Fruit fly (Drosophila melanogaster) whole organism, embryonic: Measurements from ENCODE around the gene CG11263.

Source experiments
- Bdp1 ChIP-seq: fragments of 200-800 bp; sonication (Bioruptor generic); optimal IDR thresholded peaks from 3 replicates; lab custom pipeline; 2016; ENCODE audit warnings: missing biosample characterization, missing genetic modification characterization
- CG10462 ChIP-seq: fragments of 200-800 bp; sonication (Bioruptor generic); optimal IDR thresholded peaks from 2 replicates; lab custom pipeline; 2016; ENCODE audit warnings: missing biosample characterization, missing genetic modification characterization
- CG10543 ChIP-seq: fragments of 200-800 bp; sonication (Bioruptor generic); optimal IDR thresholded peaks from 3 replicates; lab custom pipeline; 2017; ENCODE audit warnings: missing biosample characterization, mild to moderate bottlenecking, missing genetic modification characterization, moderate library complexity
- CG11504 ChIP-seq: fragments of 200-800 bp; sonication (Bioruptor generic); optimal IDR thresholded peaks from 3 replicates; lab custom pipeline; 2019; ENCODE audit warnings: missing biosample characterization, mild to moderate bottlenecking, missing genetic modification characterization, moderate library complexity
- CG11560 ChIP-seq: fragments of 200-800 bp; sonication (Bioruptor generic); IDR thresholded peaks from 3 replicates; pipeline ENCODE4 v1.3.6; 2022; ENCODE audit warnings: missing biosample characterization, missing genetic modification characterization
- CG16863 ChIP-seq: fragments of 200-800 bp; sonication (Bioruptor generic); optimal IDR thresholded peaks from 3 replicates; lab custom pipeline; 2016; ENCODE audit warnings: missing biosample characterization, missing genetic modification characterization
- CG2712 ChIP-seq: fragments of 200-800 bp; optimal IDR thresholded peaks from 3 replicates; lab custom pipeline; 2019; ENCODE audit warnings: missing biosample characterization, mild to moderate bottlenecking, missing genetic modification characterization, moderate library complexity
- CG30403 ChIP-seq: fragments of 200-800 bp; sonication (Bioruptor generic); optimal IDR thresholded peaks from 3 replicates; lab custom pipeline; 2016; ENCODE audit warnings: missing biosample characterization, missing genetic modification characterization
- CG31365 ChIP-seq: fragments of 200-800 bp; sonication (Bioruptor generic); optimal IDR thresholded peaks from 2 replicates; lab custom pipeline; 2018; ENCODE audit warnings: missing biosample characterization, mild to moderate bottlenecking, missing genetic modification characterization
- CG31388 ChIP-seq: fragments of 200-800 bp; sonication (Bioruptor generic); optimal IDR thresholded peaks from 2 replicates; lab custom pipeline; 2016; ENCODE audit warnings: missing biosample characterization, missing genetic modification characterization
- CG32772 ChIP-seq: fragments of 200-800 bp; sonication (Bioruptor generic); IDR thresholded peaks from 2 replicates; pipeline ENCODE4 v1.3.6; 2022; ENCODE audit warnings: missing biosample characterization, missing genetic modification characterization
- CG3995 ChIP-seq: fragments of 200-800 bp; sonication (Bioruptor generic); optimal IDR thresholded peaks from 3 replicates; lab custom pipeline; 2016; ENCODE audit warnings: missing biosample characterization, missing genetic modification characterization
- CG5245 ChIP-seq: fragments of 200-800 bp; sonication (Bioruptor generic); optimal IDR thresholded peaks from 3 replicates; lab custom pipeline; 2016; ENCODE audit warnings: missing biosample characterization, missing genetic modification characterization
- CG5953 ChIP-seq: fragments of 200-800 bp; sonication (Bioruptor generic); IDR thresholded peaks from 2 replicates; pipeline ENCODE4 v1.3.6; 2022; ENCODE audit warnings: missing biosample characterization, missing genetic modification characterization
- CG6254 ChIP-seq: fragments of 200-800 bp; sonication (Bioruptor generic); optimal IDR thresholded peaks from 3 replicates; lab custom pipeline; 2017; ENCODE audit warnings: mild to moderate bottlenecking, missing biosample characterization, missing genetic modification reagents, missing genetic modification characterization
- CG8359 ChIP-seq: fragments of 200-800 bp; sonication (Bioruptor generic); optimal IDR thresholded peaks from 2 replicates; lab custom pipeline; 2017; ENCODE audit warnings: missing biosample characterization, mild to moderate bottlenecking, missing genetic modification characterization, borderline replicate concordance
- CG9609 ChIP-seq: fragments of 200-800 bp; sonication (Bioruptor generic); optimal IDR thresholded peaks from 3 replicates; lab custom pipeline; 2016; ENCODE audit warnings: missing biosample characterization, missing genetic modification characterization
- Dbx ChIP-seq: fragments of 200-800 bp; sonication (Bioruptor generic); IDR thresholded peaks from 3 replicates; pipeline ENCODE4 v1.3.6; 2022; ENCODE audit warnings: missing biosample characterization, missing genetic modification characterization
- Deaf1 ChIP-seq: fragments of 200-800 bp; optimal IDR thresholded peaks from 3 replicates; lab custom pipeline; 2019; ENCODE audit warnings: missing biosample characterization, mild to moderate bottlenecking, missing genetic modification characterization, moderate library complexity
- Dref ChIP-seq: fragments of 200-800 bp; sonication (Bioruptor generic); IDR thresholded peaks from 2 replicates; pipeline ENCODE4 v1.3.6; 2022; ENCODE audit warnings: missing biosample characterization, missing genetic modification characterization
- HmgD ChIP-seq: fragments of 200-800 bp; sonication (Bioruptor generic); optimal IDR thresholded peaks from 3 replicates; lab custom pipeline; 2016; ENCODE audit warnings: missing biosample characterization, missing genetic modification characterization
- HmgZ ChIP-seq: fragments of 200-800 bp; sonication (Bioruptor generic); optimal IDR thresholded peaks from 2 replicates; lab custom pipeline; 2018; ENCODE audit warnings: missing biosample characterization, mild to moderate bottlenecking, missing genetic modification characterization
- Hr51 ChIP-seq, 2 experiments: fragments of 200-800 bp; sonication (Bioruptor generic); optimal IDR thresholded peaks; 2 replicates in 1 of 2; 3 replicates in 1 of 2; lab custom pipeline; 2016 to 2018; ENCODE audit warnings: missing biosample characterization in 2 of 2, missing genetic modification characterization in 2 of 2, mild to moderate bottlenecking in 1 of 2, moderate library complexity in 1 of 2
- MBD-R2 ChIP-seq: fragments of 200-800 bp; sonication (Bioruptor generic); IDR thresholded peaks from 2 replicates; pipeline ENCODE4 v1.3.6; 2022; ENCODE audit warnings: missing biosample characterization, missing genetic modification characterization
- Med ChIP-seq: fragments of 200-800 bp; sonication (Bioruptor generic); peaks from one replicate; lab custom pipeline; 2016; ENCODE audit warnings: missing biosample characterization, missing genetic modification characterization, mild to moderate bottlenecking, inconsistent platforms, moderate library complexity
- Stat92E ChIP-seq, 3 experiments: fragments of >200 bp in 2 of 3; fragments of 200-800 bp in 1 of 3; sonication (Bioruptor generic) in 1 of 3; optimal IDR thresholded peaks; 2 replicates each; lab custom pipeline; 2017 to 2019; ENCODE audit warnings: missing biosample characterization in 3 of 3, missing genetic modification characterization in 3 of 3, mild to moderate bottlenecking in 1 of 3, moderate library complexity in 1 of 3
- Usf ChIP-seq: fragments of 200-800 bp; sonication (Bioruptor generic); optimal IDR thresholded peaks from 2 replicates; lab custom pipeline; 2017; ENCODE audit warnings: missing genotype, missing biosample characterization, missing genetic modification characterization
- amos ChIP-seq: fragments of 200-800 bp; sonication (Bioruptor generic); IDR thresholded peaks from 2 replicates; pipeline ENCODE4 v1.3.6; 2022; ENCODE audit warnings: missing biosample characterization, missing genetic modification characterization; ENCODE audit not compliant: partially characterized antibody
- ato ChIP-seq: fragments of 200-800 bp; sonication (Bioruptor generic); IDR thresholded peaks from 2 replicates; pipeline ENCODE4 v1.3.6; 2022; ENCODE audit warnings: missing biosample characterization, missing genetic modification characterization; ENCODE audit not compliant: partially characterized antibody
- cg ChIP-seq: fragments of 200-800 bp; sonication (Bioruptor generic); optimal IDR thresholded peaks from 3 replicates; lab custom pipeline; 2019; ENCODE audit warnings: missing biosample characterization, mild to moderate bottlenecking, missing genetic modification characterization, moderate library complexity
- crp ChIP-seq, 2 experiments: fragments of 200-800 bp; sonication (Bioruptor generic); optimal IDR thresholded peaks; 2 replicates in 1 of 2; 3 replicates in 1 of 2; lab custom pipeline; 2017; ENCODE audit warnings: missing biosample characterization in 2 of 2, missing genetic modification characterization in 2 of 2, mild to moderate bottlenecking in 1 of 2, moderate library complexity in 1 of 2
- da ChIP-seq: fragments of 200-800 bp; sonication (Bioruptor generic); optimal IDR thresholded peaks from 2 replicates; lab custom pipeline; 2016; ENCODE audit warnings: missing biosample characterization, missing genetic modification characterization
- dan ChIP-seq: fragments of 200-800 bp; sonication (Bioruptor generic); IDR thresholded peaks from 2 replicates; pipeline ENCODE4 v1.3.6; 2022; ENCODE audit warnings: missing biosample characterization, missing genetic modification characterization
- dmrt11E ChIP-seq: fragments of 200-800 bp; sonication (Bioruptor generic); optimal IDR thresholded peaks from 3 replicates; lab custom pipeline; 2018; ENCODE audit warnings: missing biosample characterization, mild to moderate bottlenecking, missing genetic modification characterization, moderate library complexity
- ems ChIP-seq: fragments of 200-800 bp; sonication (Bioruptor generic); optimal IDR thresholded peaks from 3 replicates; lab custom pipeline; 2016; ENCODE audit warnings: missing biosample characterization, missing genetic modification characterization
- gt ChIP-seq: fragments of 200-800 bp; sonication (Bioruptor generic); IDR thresholded peaks from 2 replicates; pipeline ENCODE4 v1.3.6; 2022; ENCODE audit warnings: missing biosample characterization, missing genetic modification characterization
- knrl ChIP-seq: fragments of 200-800 bp; sonication (Bioruptor generic); IDR thresholded peaks from 3 replicates; pipeline ENCODE4 v1.3.6; 2022; ENCODE audit warnings: missing biosample characterization, missing genetic modification characterization; ENCODE audit not compliant: partially characterized antibody
- nmo ChIP-seq: fragments of 200-800 bp; sonication (Bioruptor generic); optimal IDR thresholded peaks from 2 replicates; lab custom pipeline; 2018; ENCODE audit warnings: missing biosample characterization, mild to moderate bottlenecking, missing genetic modification characterization, moderate library complexity
- oc ChIP-seq: fragments of 200-800 bp; sonication (Bioruptor generic); optimal IDR thresholded peaks from 2 replicates; lab custom pipeline; 2018; ENCODE audit warnings: missing biosample characterization, mild to moderate bottlenecking, missing genetic modification characterization, moderate library complexity
- onecut ChIP-seq: fragments of 200-800 bp; sonication (Bioruptor generic); IDR thresholded peaks from 2 replicates; pipeline ENCODE4 v1.3.6; 2022; ENCODE audit warnings: missing biosample characterization, missing genetic modification characterization
- prd ChIP-seq, 3 experiments: fragments of >200 bp in 2 of 3; fragments of 200-800 bp in 1 of 3; sonication (Bioruptor generic) in 1 of 3; optimal IDR thresholded peaks in 2 of 3; IDR thresholded peaks in 1 of 3; 2 replicates in 2 of 3; 3 replicates in 1 of 3; pipeline versions ENCODE4 v1.3.6 to Lab custom; 2017 to 2022; ENCODE audit warnings: missing biosample characterization in 1 of 3, missing genetic modification characterization in 1 of 3
- repo ChIP-seq: fragments of 200-800 bp; sonication (Bioruptor generic); optimal IDR thresholded peaks from 2 replicates; lab custom pipeline; 2016; ENCODE audit warnings: missing biosample characterization, missing genetic modification characterization
- row ChIP-seq: fragments of 200-800 bp; sonication (Bioruptor generic); IDR thresholded peaks from 3 replicates; pipeline ENCODE4 v1.3.6; 2022; ENCODE audit warnings: missing biosample characterization, missing genetic modification characterization
- tx ChIP-seq: fragments of 200-800 bp; sonication (Bioruptor generic); optimal IDR thresholded peaks from 2 replicates; lab custom pipeline; 2016; ENCODE audit warnings: missing biosample characterization, missing genetic modification characterization
- vfl ChIP-seq: fragments of 200-800 bp; sonication (Bioruptor generic); optimal IDR thresholded peaks from 2 replicates; lab custom pipeline; 2016; ENCODE audit warnings: missing biosample characterization, missing genetic modification characterization
- wek ChIP-seq: fragments of 200-800 bp; sonication (Bioruptor generic); optimal IDR thresholded peaks from 3 replicates; lab custom pipeline; 2018; ENCODE audit warnings: missing biosample characterization, mild to moderate bottlenecking, missing genetic modification characterization, moderate library complexity
- zen2 ChIP-seq: fragments of 200-800 bp; sonication (Bioruptor generic); IDR thresholded peaks from 3 replicates; pipeline ENCODE4 v1.3.6; 2022; ENCODE audit warnings: missing biosample characterization, missing genetic modification characterization; ENCODE audit not compliant: partially characterized antibody

CG11263 gene

DNA sequence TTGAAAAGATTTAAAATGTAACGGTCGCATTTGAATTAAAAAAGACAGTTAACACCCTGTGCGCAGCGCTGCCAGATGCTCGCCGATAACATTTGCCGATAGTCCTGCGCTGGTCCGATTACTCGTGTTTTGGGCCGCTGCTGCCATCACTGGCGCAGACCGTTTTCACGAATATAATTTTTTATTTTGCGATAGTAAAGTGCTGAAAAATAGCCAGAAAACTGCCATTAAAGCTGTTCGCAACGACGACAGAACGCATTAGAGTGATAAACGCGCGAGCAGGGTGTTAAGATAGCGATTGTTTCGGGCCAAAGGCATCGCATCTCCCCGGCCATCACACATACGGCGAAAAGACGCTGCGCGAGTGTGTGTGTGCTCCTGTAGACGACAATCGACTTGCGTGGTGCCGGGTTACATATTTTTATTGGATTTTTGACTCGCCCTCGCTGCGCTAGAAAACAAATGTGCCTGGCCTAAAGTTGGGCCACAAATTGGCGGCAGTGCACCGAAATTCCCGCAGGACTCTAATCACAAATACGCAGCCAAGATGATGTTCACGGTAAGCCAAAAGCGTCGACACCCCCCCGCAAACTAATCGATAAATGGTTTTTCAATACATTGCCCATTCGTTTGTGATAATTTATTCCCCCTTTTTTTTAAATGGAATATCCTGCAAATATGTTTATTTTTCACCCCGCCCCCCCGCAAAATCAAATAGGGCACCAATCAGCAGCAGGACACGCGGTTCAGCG, 30.3 kb downstream of the CG11263 start, which contains the start of gene Srrm1 (continued):
- no peak for TF ChIP-seq da (GFP tag; lab: Kevin White, UChicago)
- TF ChIP-seq dan (GFP tag; lab: Robert Waterston, UW), result no peak
- TF ChIP-seq row (GFP tag; lab: Robert Waterston, UW), result peak; percentile 61
- TF ChIP-seq CG10543 (GFP tag; lab: Kevin White, UChicago), result peak; percentile 31
- peak; percentile 39 for TF ChIP-seq Bdp1 (GFP tag; lab: Kevin White, UChicago)
- peak in 1 of 2 experiments; percentile 48 for TF ChIP-seq Hr51 (GFP tag; optimal IDR thresholded peaks at IDR 0.05; lab: Kevin White, UChicago)
- no peak for TF ChIP-seq gt (GFP tag; lab: Robert Waterston, UW)
- peak; percentile 61; the same call in 2 of the 3 replicates for TF ChIP-seq zen2 (GFP tag; lab: Robert Waterston, UW)
- TF ChIP-seq repo (GFP tag; lab: Kevin White, UChicago), result peak; percentile 30
- peak; percentile 51; the same call in 2 of the 3 replicates for TF ChIP-seq CG11560 (tag; lab: Robert Waterston, UW)
- TF ChIP-seq CG5245, result peak; percentile 4
- TF ChIP-seq Med (GFP tag; lab: Kevin White, UChicago), result peak; percentile 94
- TF ChIP-seq ato (GFP tag; lab: Robert Waterston, UW), result peak; percentile 82
- no peak for TF ChIP-seq CG31388 (GFP tag; lab: Kevin White, UChicago)
- TF ChIP-seq onecut (GFP tag; lab: Robert Waterston, UW), result peak; percentile 94
- peak; percentile 30 for TF ChIP-seq HmgD (GFP tag; lab: Kevin White, UChicago)
- TF ChIP-seq HmgZ (tag; lab: Kevin White, UChicago), result peak; percentile 63
- TF ChIP-seq nmo (GFP tag; lab: Kevin White, UChicago), result peak; percentile 55
- peak; percentile 97 for TF ChIP-seq amos
- TF ChIP-seq CG9609, result peak; percentile 29
- TF ChIP-seq CG3995 (GFP tag; lab: Kevin White, UChicago), result peak; percentile 13
- peak; percentile 28 for TF ChIP-seq CG2712 (tag; lab: Kevin White, UChicago)
- peak; percentile 100 for TF ChIP-seq CG6254
- TF ChIP-seq vfl (GFP tag; lab: Kevin White, UChicago), result peak; percentile 63
- 0 out of 2 replicates have a peak, but pooled peaks have one; percentile 5 for TF ChIP-seq CG32772 (GFP tag; lab: Robert Waterston, UW)
- peak; percentile 92 for TF ChIP-seq knrl (GFP tag; lab: Robert Waterston, UW)
- TF ChIP-seq Usf, result no peak
- peak; percentile 6 for TF ChIP-seq CG16863 (GFP tag; lab: Kevin White, UChicago)
- TF ChIP-seq CG30403 (GFP tag; lab: Kevin White, UChicago), result peak; percentile 59
- no peak for TF ChIP-seq CG8359 (GFP tag; lab: Kevin White, UChicago)
- peak; percentile 53 for TF ChIP-seq oc (tag; lab: Kevin White, UChicago)
- peak; percentile 97 for TF ChIP-seq Dref (GFP tag; lab: Robert Waterston, UW)
- TF ChIP-seq CG31365 (tag; lab: Kevin White, UChicago), result no peak
- no peak for TF ChIP-seq Stat92E (GFP tag; optimal IDR thresholded peaks at IDR 0.05; lab: Kevin White, UChicago)
- peak; percentile 64 for TF ChIP-seq ems (GFP tag; lab: Kevin White, UChicago)
- 0 out of 2 replicates have a peak, but pooled peaks have one; percentile 37 for TF ChIP-seq CG5953 (GFP tag; lab: Robert Waterston, UW)
- TF ChIP-seq CG10462 (GFP tag; lab: Kevin White, UChicago), result no peak
- peak; percentile 90 for TF ChIP-seq cg
- TF ChIP-seq Deaf1, result peak; percentile 19
- TF ChIP-seq Dbx (GFP tag; lab: Robert Waterston, UW), result peak; percentile 47; the same call in 2 of the 3 replicates
- peak in 1 of 2 experiments; percentile 20 for TF ChIP-seq crp (GFP tag; optimal IDR thresholded peaks at IDR 0.05; lab: Kevin White, UChicago)
- no peak for TF ChIP-seq dmrt11E (tag; lab: Kevin White, UChicago)
- TF ChIP-seq CG11504 (tag; lab: Kevin White, UChicago), result peak; percentile 20
- peak; percentile 17 for TF ChIP-seq tx (GFP tag; lab: Kevin White, UChicago)
- no peak for TF ChIP-seq prd (optimal IDR thresholded peaks at IDR 0.05; lab: Kevin White, UChicago)
- TF ChIP-seq prd (GFP tag; IDR thresholded peaks at IDR 0.05; lab: Robert Waterston, UW), result no peak
- peak; percentile 67 for TF ChIP-seq MBD-R2 (GFP tag; lab: Robert Waterston, UW)
- no peak for TF ChIP-seq wek (GFP tag; lab: Kevin White, UChicago)
